Worm (Caenorhabditis elegans) whole organism, L3 larva: ENCODE data around the gene T02H6.5.

Experiments
- egl-27 ChIP-seq: sonication (generic microtip); optimal IDR thresholded peaks from 4 replicates; lab custom pipeline; 2017; ENCODE audit warnings: missing biosample characterization, missing genetic modification reagents, missing genetic modification characterization
- lin-39 ChIP-seq: fragments of 150-350 bp; optimal IDR thresholded peaks from 2 replicates; lab custom pipeline; 2018; ENCODE audit warnings: missing biosample characterization, missing genetic modification reagents, missing genetic modification characterization
- nhr-43 ChIP-seq: sonication (generic microtip); optimal IDR thresholded peaks from 2 replicates; lab custom pipeline; 2016; ENCODE audit warnings: mild to moderate bottlenecking, missing genetic modification characterization, missing compliant biosample characterization; ENCODE audit not compliant: poor library complexity, severe bottlenecking
- pha-4 ChIP-seq: fragments of 150-350 bp; optimal IDR thresholded peaks from 2 replicates; lab custom pipeline; 2014; ENCODE audit warnings: missing biosample characterization, missing genetic modification reagents, missing genetic modification characterization
- sea-2 ChIP-seq: fragments of 150-350 bp; sonication (generic microtip); optimal IDR thresholded peaks from 4 replicates; lab custom pipeline; 2014; ENCODE audit warnings: missing biosample characterization, missing genetic modification reagents, missing genetic modification characterization
- snpc-4 ChIP-seq: fragments of 150-350 bp; optimal IDR thresholded peaks from 2 replicates; lab custom pipeline; 2014; ENCODE audit warnings: missing biosample characterization, missing genetic modification characterization
- unc-39 ChIP-seq: sonication (generic microtip); optimal IDR thresholded peaks from 4 replicates; lab custom pipeline; 2017; ENCODE audit warnings: missing biosample characterization, missing genetic modification characterization
- ztf-11 ChIP-seq: fragments of 150-350 bp; optimal IDR thresholded peaks from 2 replicates; lab custom pipeline; 2014; ENCODE audit warnings: missing biosample characterization, missing genetic modification characterization

ce11 chrII:729931-730330, 45.0 kb downstream of the T02H6.5 start:
- TF ChIP-seq sea-2 (GFP tag; lab: Kevin White, UChicago) = no peak
- TF ChIP-seq pha-4 (tag; lab: Kevin White, UChicago) = no peak
- no peak for TF ChIP-seq ztf-11 (tag; lab: Kevin White, UChicago)
- no peak for TF ChIP-seq egl-27 (tag; lab: Kevin White, UChicago)
- no peak for TF ChIP-seq snpc-4
- TF ChIP-seq unc-39 (tag; lab: Kevin White, UChicago) = no peak
- TF ChIP-seq nhr-43 (tag; lab: Kevin White, UChicago) = no peak
- TF ChIP-seq lin-39 (tag; lab: Kevin White, UChicago) = no peak
